Fruit fly (Drosophila melanogaster) whole organism, larva: ENCODE data around the gene Strump.
A peak's percentile ranks its signal among the peaks of the same experiment; 100 is the strongest.

Source experiments
- noc ChIP-seq: fragments of 200-800 bp; sonication (Bioruptor generic); optimal IDR thresholded peaks from 3 replicates; lab custom pipeline; 2019; ENCODE audit warnings: missing biosample characterization, mild to moderate bottlenecking, missing genetic modification characterization, moderate library complexity

The Strump gene

dm6 chr3L:16121791-16122190 lies at the start of gene Strump:
TSS of gene Strump (plus strand) at chr3L:16122002.
- no peak for TF ChIP-seq noc (tag; lab: Kevin White, UChicago)

dm6 chr3L:16082251-16082650 lies 39.6 kb upstream of the Strump start, which contains the start of gene CG33258:
TSS of gene CG33258 (plus strand) at chr3L:16082551.
- no peak for TF ChIP-seq noc (tag; lab: Kevin White, UChicago)

dm6 chr3L:16083693-16084092 lies 38.1 kb upstream of the Strump start, which contains the start of gene CG13075:
TSS of gene CG13075 (plus strand) at chr3L:16083993.
- no peak for TF ChIP-seq noc (tag; lab: Kevin White, UChicago)

- TF ChIP-seq noc (tag; lab: Kevin White, UChicago): no peak
Observed at dm6 chr3L:16087323-16087816, 34.4 kb upstream of the Strump start, which contains the start of gene Tasp1. TSS of gene Tasp1 (minus strand) at chr3L:16087525.

dm6 chr3L:16090330-16090803 lies 31.4 kb upstream of the Strump start, which contains the start of the genes CG5235 and ClC-c:
TSS of gene CG5235 (minus strand) at chr3L:16090392.
TSS of gene ClC-c (plus strand) at chr3L:16090454.
- peak; percentile 39 for TF ChIP-seq noc (tag; lab: Kevin White, UChicago)

dm6 chr3L:16097393-16097884 lies 24.4 kb upstream of the Strump start, which contains the start of the genes CG13074 and ATPsynbetaL:
TSS of gene CG13074 (minus strand) at chr3L:16097493.
TSS of gene ATPsynbetaL (plus strand) at chr3L:16097834.
- TF ChIP-seq noc (tag; lab: Kevin White, UChicago): no peak

dm6 chr3L:16100059-16100458 lies 21.7 kb upstream of the Strump start, which contains the start of gene IleRS-m:
TSS of gene IleRS-m (plus strand) at chr3L:16100280.
- TF ChIP-seq noc (tag; lab: Kevin White, UChicago): no peak

- no peak for TF ChIP-seq noc (tag; lab: Kevin White, UChicago)
Observed at dm6 chr3L:16105528-16105927, 16.3 kb upstream of the Strump start, which contains the start of the genes IntS9 and CG43295. TSS of gene IntS9 (minus strand) at chr3L:16105627. TSS of gene CG43295 (plus strand) at chr3L:16105852.

- TF ChIP-seq noc (tag; lab: Kevin White, UChicago): no peak
Observed at dm6 chr3L:16112069-16112820, 9.6 kb upstream of the Strump start, which contains the start of gene Zn72D. TSS of gene Zn72D (minus strand) at chr3L:16112626.

- no peak for TF ChIP-seq noc (tag; lab: Kevin White, UChicago)
Observed at dm6 chr3L:16113003-16113606, 8.7 kb upstream of the Strump start, which contains the start of gene Taf4. TSS of gene Taf4 (plus strand) at chr3L:16113212.

dm6 chr3L:16113607-16114337 lies 8.0 kb upstream of the Strump start:
- no peak for TF ChIP-seq noc (tag; lab: Kevin White, UChicago)

- TF ChIP-seq noc (tag; lab: Kevin White, UChicago): peak; percentile 87
Observed at dm6 chr3L:16128481-16128972, 6.7 kb downstream of the Strump start, which contains the start of gene Pgm1. TSS of gene Pgm1 (minus strand) at chr3L:16128531.

- TF ChIP-seq noc (tag; lab: Kevin White, UChicago): no peak
Observed at dm6 chr3L:16128973-16129745, 7.4 kb downstream of the Strump start, which contains the start of gene SsRbeta. TSS of gene SsRbeta (plus strand) at chr3L:16129617.
